Fruit fly (Drosophila melanogaster) Kc167 (cell line): ENCODE data around the gene CG42342.

ENCODE experiments used
- Myc ChIP-seq: fragments of >200 bp; optimal IDR thresholded peaks from 2 replicates; lab custom pipeline; 2017; ENCODE audit warnings: missing external identifiers
- Sin3A ChIP-seq: fragments of >200 bp; optimal IDR thresholded peaks from 2 replicates; lab custom pipeline; 2018; ENCODE audit warnings: missing external identifiers
- h ChIP-seq: fragments of >200 bp; optimal IDR thresholded peaks from 3 replicates; lab custom pipeline; 2018; ENCODE audit warnings: missing external identifiers
- insv ChIP-seq: fragments of >200 bp; optimal IDR thresholded peaks from 3 replicates; lab custom pipeline; 2018; ENCODE audit warnings: missing external identifiers
- psq ChIP-seq: fragments of >200 bp; optimal IDR thresholded peaks from 2 replicates; lab custom pipeline; 2017; ENCODE audit warnings: missing external identifiers
- ttk ChIP-seq: sonication (Bioruptor generic); optimal IDR thresholded peaks from 2 replicates; lab custom pipeline; 2017; ENCODE audit warnings: missing external identifiers

Gene CG42342

dm6 chr3R:16482276-16482675 is 20.3 kb upstream of the CG42342 start, which contains the start of gene Sdhaf3:
Sdhaf3 (minus strand) TSS chr3R:16482452.
- TF ChIP-seq Myc (lab: Kevin White, UChicago) (no peak), insv (lab: Kevin White, UChicago) (no peak), Sin3A (lab: Kevin White, UChicago) (no peak), ttk (lab: Kevin White, UChicago) (no peak), psq (no peak), h (lab: Kevin White, UChicago) (no peak)

- TF ChIP-seq Sin3A (lab: Kevin White, UChicago) (no peak), psq (no peak), ttk (lab: Kevin White, UChicago) (no peak), insv (lab: Kevin White, UChicago) (no peak), Myc (lab: Kevin White, UChicago) (no peak), h (lab: Kevin White, UChicago) (no peak)
Observed at dm6 chr3R:16483877-16484417, 18.6 kb upstream of the CG42342 start, which contains the start of gene Der-2. Der-2 (minus strand) TSS chr3R:16484223.

dm6 chr3R:16485487-16486233 is 16.9 kb upstream of the CG42342 start:
- TF ChIP-seq ttk (lab: Kevin White, UChicago) (no peak), h (lab: Kevin White, UChicago) (no peak), psq (no peak), Sin3A (lab: Kevin White, UChicago) (no peak), Myc (lab: Kevin White, UChicago) (no peak), insv (lab: Kevin White, UChicago) (no peak)

- TF ChIP-seq ttk (lab: Kevin White, UChicago) (no peak), h (lab: Kevin White, UChicago) (no peak), insv (lab: Kevin White, UChicago) (no peak), psq (no peak), Sin3A (lab: Kevin White, UChicago) (no peak)
Observed at dm6 chr3R:16495322-16495721, 7.2 kb upstream of the CG42342 start, which contains the start of gene Cad89D. Cad89D (minus strand) TSS chr3R:16495422.

- TF ChIP-seq ttk (lab: Kevin White, UChicago) = no peak
- TF ChIP-seq h (lab: Kevin White, UChicago) = no peak
- no peak for TF ChIP-seq insv (lab: Kevin White, UChicago)
- TF ChIP-seq Myc (lab: Kevin White, UChicago) = no peak
- TF ChIP-seq psq = no peak
- no peak for TF ChIP-seq Sin3A (lab: Kevin White, UChicago)
Observed at dm6 chr3R:16496209-16496608, 6.4 kb upstream of the CG42342 start.

- no peak for TF ChIP-seq insv (lab: Kevin White, UChicago)
- no peak for TF ChIP-seq ttk (lab: Kevin White, UChicago)
Observed at dm6 chr3R:16497379-16497778, 5.2 kb upstream of the CG42342 start.

dm6 chr3R:16498859-16499258 is 3.7 kb upstream of the CG42342 start, which contains the start of gene Gr89a:
Gr89a (minus strand) TSS chr3R:16498959.
- TF ChIP-seq Myc (lab: Kevin White, UChicago) (no peak), insv (lab: Kevin White, UChicago) (no peak), ttk (lab: Kevin White, UChicago) (no peak), h (lab: Kevin White, UChicago) (no peak), Sin3A (lab: Kevin White, UChicago) (no peak), psq (no peak)

dm6 chr3R:16500919-16501851 is 1.4 kb upstream of the CG42342 start, which contains the start of gene Decay:
Decay (minus strand) TSS chr3R:16501050.
- TF ChIP-seq Sin3A (lab: Kevin White, UChicago) (no peak), psq (no peak), h (lab: Kevin White, UChicago) (no peak), ttk (lab: Kevin White, UChicago) (no peak), Myc (lab: Kevin White, UChicago) (no peak), insv (lab: Kevin White, UChicago) (no peak)

dm6 chr3R:16504541-16504940 is 2.0 kb downstream of the CG42342 start:
- TF ChIP-seq psq = no peak
- TF ChIP-seq ttk (lab: Kevin White, UChicago) = no peak
- TF ChIP-seq insv (lab: Kevin White, UChicago) = no peak
- no peak for TF ChIP-seq h (lab: Kevin White, UChicago)
- no peak for TF ChIP-seq Myc (lab: Kevin White, UChicago)
- TF ChIP-seq Sin3A (lab: Kevin White, UChicago) = no peak

dm6 chr3R:16507706-16508105 is 5.1 kb downstream of the CG42342 start:
- TF ChIP-seq Sin3A (lab: Kevin White, UChicago) (no peak), psq (no peak), ttk (lab: Kevin White, UChicago) (no peak), insv (lab: Kevin White, UChicago) (no peak), Myc (lab: Kevin White, UChicago) (no peak), h (lab: Kevin White, UChicago) (no peak)

dm6 chr3R:16510128-16510527 is 7.6 kb downstream of the CG42342 start:
- no peak for TF ChIP-seq psq
- TF ChIP-seq insv (lab: Kevin White, UChicago) = no peak
- TF ChIP-seq Sin3A (lab: Kevin White, UChicago) = no peak
- no peak for TF ChIP-seq ttk (lab: Kevin White, UChicago)
- no peak for TF ChIP-seq h (lab: Kevin White, UChicago)
- no peak for TF ChIP-seq Myc (lab: Kevin White, UChicago)
